Worm (Caenorhabditis elegans): ENCODE results near the gene slt-1.
A peak's percentile ranks its signal among the peaks of the same experiment; 100 is the strongest.

slt-1 gene

DNA sequence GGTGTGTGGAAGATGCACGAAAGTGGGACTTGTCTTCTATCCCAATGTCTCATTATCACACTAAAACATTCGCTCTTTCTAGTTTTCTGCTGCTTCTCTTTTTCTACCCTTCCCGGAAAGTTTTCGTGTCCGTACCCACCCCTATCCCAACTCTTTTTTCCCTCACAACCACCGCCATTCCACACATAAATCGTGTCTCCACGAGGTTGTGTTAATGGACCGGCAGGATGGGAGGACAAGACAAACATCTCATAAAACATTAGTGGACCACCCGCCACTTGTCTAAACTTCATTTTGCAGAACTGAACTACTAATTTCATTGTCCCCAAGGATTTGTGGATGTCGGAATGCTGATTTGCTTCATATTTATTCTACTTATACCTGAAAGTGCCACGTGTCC lies at the start of gene slt-1:
Gene slt-1, plus strand, starts transcription at position 301 of the 400 bp plus-strand sequence.
- TF ChIP-seq nhr-77 (tag; optimal IDR thresholded peaks at IDR 0.05), result no peak
- TF ChIP-seq xbp-1 (tag; optimal IDR thresholded peaks at IDR 0.05), result no peak
- TF ChIP-seq grh-1 (GFP tag; IDR thresholded peaks at IDR 0.05), result no peak
- TF ChIP-seq lin-39 (tag; optimal IDR thresholded peaks at IDR 0.05), result no peak
- no peak for TF ChIP-seq ztf-4 (tag; optimal IDR thresholded peaks at IDR 0.05)
- TF ChIP-seq nhr-28 (tag; optimal IDR thresholded peaks at IDR 0.05), result no peak
- TF ChIP-seq dpl-1 (GFP tag; optimal IDR thresholded peaks at IDR 0.05), result no peak
- peak; percentile 27 for TF ChIP-seq nhr-71 (tag; optimal IDR thresholded peaks at IDR 0.05)
- TF ChIP-seq snu-23 (GFP tag; optimal IDR thresholded peaks at IDR 0.05), result peak; percentile 1
- TF ChIP-seq snpc-4 (tag; optimal IDR thresholded peaks at IDR 0.05), result no peak
- no peak for TF ChIP-seq nhr-84 (tag; optimal IDR thresholded peaks at IDR 0.05)
- TF ChIP-seq unc-30 (tag; optimal IDR thresholded peaks at IDR 0.05), result no peak
- TF ChIP-seq unc-130 (tag; optimal IDR thresholded peaks at IDR 0.05), result no peak
- no peak for TF ChIP-seq ceh-63 (GFP tag; optimal IDR thresholded peaks at IDR 0.05)

DNA sequence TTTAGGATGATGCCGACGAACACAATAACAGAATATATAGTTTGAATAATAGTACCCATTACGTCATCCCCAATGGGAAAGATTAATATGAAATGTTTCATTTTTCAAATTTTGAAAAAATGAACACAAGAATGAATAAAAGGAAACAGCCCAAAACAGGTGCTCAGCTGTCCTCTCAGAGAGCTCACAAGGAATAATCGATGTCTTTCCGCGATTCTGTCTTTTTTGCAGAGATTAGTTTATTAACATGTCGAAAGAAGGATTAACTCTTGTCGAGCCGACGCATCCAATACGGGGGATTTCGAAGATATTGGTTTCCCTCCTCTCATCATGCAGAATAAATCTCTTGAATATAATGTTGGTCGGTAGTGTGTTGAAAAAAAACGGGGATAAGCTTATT lies 45.3 kb upstream of the slt-1 start, which contains the start of gene F54E4.2:
Gene F54E4.2, minus strand, starts transcription at position 101 of the 400 bp plus-strand sequence.
- TF ChIP-seq C34B4.2 (tag; optimal IDR thresholded peaks at IDR 0.05) (no peak), fkh-10 (GFP tag; optimal IDR thresholded peaks at IDR 0.05) (no peak), lin-14 (GFP tag; optimal IDR thresholded peaks at IDR 0.05) (no peak), dsc-1 (tag; optimal IDR thresholded peaks at IDR 0.05) (peak; percentile 55), C16A3.4 (tag; optimal IDR thresholded peaks at IDR 0.05) (no peak), unc-62 (GFP tag; optimal IDR thresholded peaks at IDR 0.05) (no peak)

DNA sequence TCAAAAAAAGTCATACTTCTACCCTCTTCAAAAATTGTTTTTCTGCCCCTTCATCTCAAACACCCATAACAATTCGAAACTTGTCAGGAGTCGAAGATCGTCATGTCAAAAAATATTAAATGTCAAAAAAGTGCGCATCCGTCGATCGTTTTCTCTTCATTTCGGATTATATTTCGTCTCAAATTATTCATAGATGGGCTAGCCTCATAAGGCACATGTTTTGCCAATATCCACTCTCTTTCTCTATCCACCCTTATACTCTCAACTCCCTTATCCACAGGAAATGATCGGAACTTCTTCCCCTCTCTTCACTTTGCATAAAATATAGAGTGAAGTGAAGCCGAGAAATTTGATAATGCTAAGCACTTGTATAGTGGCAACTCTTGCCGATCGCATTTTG lies 40.4 kb upstream of the slt-1 start:
- TF ChIP-seq tlp-1 (tag; optimal IDR thresholded peaks at IDR 0.05) (no peak), lin-14 (GFP tag; optimal IDR thresholded peaks at IDR 0.05) (peak; percentile 38), efl-3 (GFP tag; optimal IDR thresholded peaks at IDR 0.05) (no peak), efl-1 (optimal IDR thresholded peaks at IDR 0.05) (no peak), efl-1 (GFP tag; optimal IDR thresholded peaks at IDR 0.05 in 1 of 2) (peak in 1 of 2 experiments; percentile 20), rnt-1 (tag; optimal IDR thresholded peaks at IDR 0.05) (no peak), fkh-8 (tag; optimal IDR thresholded peaks at IDR 0.05) (peak; percentile 1)

DNA sequence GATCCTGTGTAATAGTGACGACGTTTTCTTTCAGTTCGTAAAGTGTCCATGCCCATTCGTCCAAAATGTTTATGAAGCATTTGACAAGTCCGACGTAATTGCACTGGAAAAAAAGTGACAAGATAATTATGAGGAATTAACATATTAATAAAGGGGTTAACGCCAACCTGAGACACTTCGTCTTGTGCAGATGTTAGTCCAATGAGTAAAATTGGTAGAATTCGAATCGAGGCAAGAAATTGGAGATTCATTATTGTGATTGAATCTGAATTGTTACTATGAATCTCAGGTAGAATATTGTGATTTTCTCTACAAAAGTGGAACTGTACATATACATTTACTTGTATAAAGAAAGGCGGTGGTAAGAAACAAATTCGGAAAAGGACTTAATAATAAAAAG lies 38.0 kb upstream of the slt-1 start, which contains the start of gene F54E4.3:
Gene F54E4.3, minus strand, starts transcription at position 265 of the 400 bp plus-strand sequence.
- TF ChIP-seq zag-1 (tag; optimal IDR thresholded peaks at IDR 0.05) (no peak), isw-1 (GFP tag; IDR thresholded peaks at IDR 0.05) (no peak), hlh-17 (GFP tag; optimal IDR thresholded peaks at IDR 0.05; ENCODE audit: borderline replicate concordance) (no peak), ztf-4 (tag; optimal IDR thresholded peaks at IDR 0.05) (no peak), nhr-85 (tag) (no peak), tlp-1 (tag; optimal IDR thresholded peaks at IDR 0.05) (no peak), ceh-90 (tag; optimal IDR thresholded peaks at IDR 0.05) (no peak), sup-37 (GFP tag; optimal IDR thresholded peaks at IDR 0.05) (no peak)

DNA sequence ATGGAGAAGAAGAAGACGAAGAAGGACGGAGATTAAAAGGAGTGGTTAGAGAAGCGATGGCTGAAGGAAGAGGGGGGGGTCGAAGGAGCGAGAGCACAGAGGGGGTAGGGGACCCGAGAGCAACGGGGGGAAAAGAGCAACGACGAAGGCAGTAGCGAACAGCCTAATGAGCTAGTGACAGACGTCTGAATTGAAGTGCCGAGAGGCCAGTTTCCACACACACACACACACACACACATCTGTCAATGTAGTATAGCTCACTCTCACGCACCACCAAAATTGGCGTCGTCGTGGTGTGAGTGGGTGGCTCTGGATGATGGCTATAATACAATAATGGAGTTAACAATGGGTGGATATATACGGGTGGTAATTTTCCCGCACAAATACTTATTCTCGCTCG lies 37.4 kb upstream of the slt-1 start:
- TF ChIP-seq lsy-2 (tag; optimal IDR thresholded peaks at IDR 0.05) (peak in 1 of 2 experiments; percentile 34), nhr-84 (tag; optimal IDR thresholded peaks at IDR 0.05) (no peak), aly-2 (tag; optimal IDR thresholded peaks at IDR 0.05) (no peak), ceh-8 (GFP tag; optimal IDR thresholded peaks at IDR 0.05) (peak; percentile 25), isw-1 (GFP tag; IDR thresholded peaks at IDR 0.05) (peak; percentile 37; the same call in 1 of the 2 replicates), ceh-82 (tag; optimal IDR thresholded peaks at IDR 0.05) (peak in 2 of 3 experiments; percentile 55 to 60), tbx-2 (tag; optimal IDR thresholded peaks at IDR 0.05) (no peak), nhr-71 (tag; optimal IDR thresholded peaks at IDR 0.05) (peak; percentile 18), rnt-1 (tag; optimal IDR thresholded peaks at IDR 0.05) (no peak), fkh-8 (tag; optimal IDR thresholded peaks at IDR 0.05) (peak; percentile 70), ztf-11 (tag; optimal IDR thresholded peaks at IDR 0.05) (no peak), nhr-19 (GFP tag; conservative IDR thresholded peaks at IDR 0.05) (peak; percentile 37; the same call in 1 of the 2 replicates), fkh-10 (GFP tag; optimal IDR thresholded peaks at IDR 0.05) (peak; percentile 40), lin-14 (GFP tag; optimal IDR thresholded peaks at IDR 0.05) (peak; percentile 86), hpl-2 (GFP tag; optimal IDR thresholded peaks at IDR 0.05) (no peak), xbp-1 (tag; optimal IDR thresholded peaks at IDR 0.05) (no peak), snpc-4 (tag; optimal IDR thresholded peaks at IDR 0.05) (peak; percentile 20)

Data from whole organism, L1 larva.